Worm (Caenorhabditis elegans): ENCODE data around the gene nhr-264.

Gene nhr-264

ce11 chrIV:9262295-9262694 lies 31.4 kb downstream of the nhr-264 start:
- TF ChIP-seq ahr-1 (tag; optimal IDR thresholded peaks at IDR 0.05) (no peak), ref-2 (tag; optimal IDR thresholded peaks at IDR 0.05) (no peak), tbx-2 (tag; optimal IDR thresholded peaks at IDR 0.05) (no peak), odd-2 (tag; optimal IDR thresholded peaks at IDR 0.05) (no peak), hlh-8 (tag; optimal IDR thresholded peaks at IDR 0.05) (no peak), unc-86 (tag; optimal IDR thresholded peaks at IDR 0.05) (no peak), ceh-30 (tag; optimal IDR thresholded peaks at IDR 0.05) (no peak), ceh-9 (tag; optimal IDR thresholded peaks at IDR 0.05) (no peak), dmd-4 (tag; optimal IDR thresholded peaks at IDR 0.05; ENCODE audit: borderline replicate concordance) (no peak), Y22D7AL.16 (tag; optimal IDR thresholded peaks at IDR 0.05) (no peak), ceh-14 (tag; optimal IDR thresholded peaks at IDR 0.05) (no peak), nfya-1 (tag; optimal IDR thresholded peaks at IDR 0.05) (no peak), pha-4 (tag; optimal IDR thresholded peaks at IDR 0.05) (no peak), ttx-3 (tag; optimal IDR thresholded peaks at IDR 0.05) (no peak), ets-4 (tag; optimal IDR thresholded peaks at IDR 0.05) (no peak), ceh-18 (tag; optimal IDR thresholded peaks at IDR 0.05) (no peak), pros-1 (tag; optimal IDR thresholded peaks at IDR 0.05) (no peak), C38D4.7 (GFP tag; optimal IDR thresholded peaks at IDR 0.05) (no peak), gmeb-2 (tag; optimal IDR thresholded peaks at IDR 0.05) (no peak)

DNA sequence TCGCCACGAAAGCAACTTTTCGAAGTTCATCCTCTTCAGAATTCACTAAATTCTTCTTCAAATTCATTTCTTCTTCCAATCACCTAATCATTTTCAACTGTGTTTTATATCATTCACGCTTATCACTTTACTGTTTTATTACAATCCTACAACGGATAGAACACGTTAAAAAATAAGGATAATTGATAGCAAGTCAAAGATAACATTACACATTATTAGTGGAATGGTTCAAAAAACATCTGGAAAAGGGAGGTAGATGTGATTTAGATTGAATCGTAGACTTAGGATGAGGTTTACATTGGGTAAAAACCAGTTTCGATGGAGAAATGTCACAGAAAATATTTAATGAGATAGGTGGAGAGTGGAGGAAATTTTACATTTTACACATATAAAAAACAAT lies 32.0 kb downstream of the nhr-264 start, which contains the start of gene col-120:
Gene col-120, minus strand, starts transcription at position 101 of the 400 bp plus-strand sequence.
- no peak for TF ChIP-seq pqm-1 (tag; optimal IDR thresholded peaks at IDR 0.05)
- TF ChIP-seq pat-9 (tag; optimal IDR thresholded peaks at IDR 0.05), result no peak
- TF ChIP-seq ceh-34 (tag; optimal IDR thresholded peaks at IDR 0.05), result no peak
- no peak for TF ChIP-seq che-1 (tag; optimal IDR thresholded peaks at IDR 0.05)
- no peak for TF ChIP-seq lin-11 (tag; optimal IDR thresholded peaks at IDR 0.05)
- no peak for TF ChIP-seq hlh-30 (tag; optimal IDR thresholded peaks at IDR 0.05; ENCODE audit: insufficient read depth)
- TF ChIP-seq syd-9 (tag; optimal IDR thresholded peaks at IDR 0.05), result no peak

- TF ChIP-seq pat-9 (tag; optimal IDR thresholded peaks at IDR 0.05) (no peak), elt-4 (tag; optimal IDR thresholded peaks at IDR 0.05) (peak; percentile 86), mec-3 (tag; optimal IDR thresholded peaks at IDR 0.05; ENCODE audit: borderline replicate concordance) (peak; percentile 27)
Measured at ce11 chrIV:9260826-9261225, 32.9 kb downstream of the nhr-264 start.

- TF ChIP-seq rnt-1 (tag; optimal IDR thresholded peaks at IDR 0.05) (no peak), pha-2 (tag; optimal IDR thresholded peaks at IDR 0.05) (no peak), ceh-19 (GFP tag; optimal IDR thresholded peaks at IDR 0.05) (no peak), dve-1 (tag; optimal IDR thresholded peaks at IDR 0.05) (no peak), lim-6 (tag; optimal IDR thresholded peaks at IDR 0.05) (no peak), ceh-48 (tag; optimal IDR thresholded peaks at IDR 0.05) (no peak)
Measured at ce11 chrIV:9260334-9260733, 33.4 kb downstream of the nhr-264 start.

- no peak for TF ChIP-seq madf-2 (tag; optimal IDR thresholded peaks at IDR 0.05)
- no peak for TF ChIP-seq hlh-30 (tag; optimal IDR thresholded peaks at IDR 0.05; ENCODE audit: insufficient read depth)
- TF ChIP-seq ceh-14 (tag; optimal IDR thresholded peaks at IDR 0.05), result no peak
- TF ChIP-seq ceh-48 (tag; optimal IDR thresholded peaks at IDR 0.05), result no peak
Measured at ce11 chrIV:9259687-9260086, 34.0 kb downstream of the nhr-264 start, which contains the start of gene Y11D7A.10. Gene Y11D7A.10, minus strand, starts transcription at chrIV:9259768.
